Fruit fly (Drosophila melanogaster): ENCODE measurements around the gene Gr36b.

Gr36b gene

dm6 chr2L:17228119-17228518 is 49.5 kb downstream of the Gr36b start:
- TF ChIP-seq CG8478 (optimal IDR thresholded peaks at IDR 0.05), result no peak
- no peak for TF ChIP-seq CTCF (optimal IDR thresholded peaks at IDR 0.05)

- no peak for TF ChIP-seq CG8478 (optimal IDR thresholded peaks at IDR 0.05)
- TF ChIP-seq CTCF (optimal IDR thresholded peaks at IDR 0.05), result no peak
These were observed 50.8 kb downstream of the Gr36b start for dm6 chr2L:17229394-17229793.

All from S2 (cell line).